Fruit fly (Drosophila melanogaster) whole organism, embryonic: ENCODE results near the gene CG14013.
A peak's percentile ranks its signal among the peaks of the same experiment; 100 is the strongest.

ENCODE experiments used
- Bgb ChIP-seq: fragments of 200-800 bp; sonication (Bioruptor generic); IDR thresholded peaks from 2 replicates; pipeline ENCODE4 v1.3.6; 2022; ENCODE audit warnings: missing biosample characterization, missing genetic modification characterization; ENCODE audit not compliant: partially characterized antibody
- Blimp-1 ChIP-seq: fragments of 200-800 bp; sonication (Bioruptor generic); optimal IDR thresholded peaks from 3 replicates; lab custom pipeline; 2018; ENCODE audit warnings: missing biosample characterization, missing genetic modification characterization, mild to moderate bottlenecking, moderate library complexity, missing genetic modification reagents
- CG10147 ChIP-seq: fragments of 200-800 bp; sonication (Bioruptor generic); optimal IDR thresholded peaks from 2 replicates; lab custom pipeline; 2019; ENCODE audit warnings: missing biosample characterization, mild to moderate bottlenecking, missing genetic modification characterization, moderate library complexity
- CG1024 ChIP-seq: fragments of 200-800 bp; sonication (Bioruptor generic); IDR thresholded peaks from 2 replicates; pipeline ENCODE4 v1.3.6; 2022; ENCODE audit warnings: missing biosample characterization, missing genetic modification characterization
- CG10979 ChIP-seq: fragments of 200-800 bp; sonication (Bioruptor generic); optimal IDR thresholded peaks from 2 replicates; lab custom pipeline; 2018; ENCODE audit warnings: missing biosample characterization, mild to moderate bottlenecking, missing genetic modification characterization, moderate library complexity
- CG12391 ChIP-seq: fragments of 200-800 bp; sonication (Bioruptor generic); optimal IDR thresholded peaks from 3 replicates; lab custom pipeline; 2018; ENCODE audit warnings: missing biosample characterization, mild to moderate bottlenecking, missing genetic modification characterization, moderate library complexity
- CG12942 ChIP-seq: fragments of 200-800 bp; sonication (Bioruptor generic); optimal IDR thresholded peaks from 3 replicates; lab custom pipeline; 2016; ENCODE audit warnings: missing biosample characterization, missing genetic modification characterization
- CG13287 ChIP-seq: fragments of 200-800 bp; sonication (Bioruptor generic); IDR thresholded peaks from 2 replicates; pipeline ENCODE4 v1.3.6; 2022; ENCODE audit warnings: missing biosample characterization, missing genetic modification characterization; ENCODE audit not compliant: partially characterized antibody
- CG14050 ChIP-seq: fragments of 200-800 bp; sonication (Bioruptor generic); IDR thresholded peaks from 3 replicates; pipeline ENCODE4 v1.3.6; 2022; ENCODE audit warnings: missing biosample characterization, missing genetic modification characterization
- CG14710 ChIP-seq: fragments of 200-800 bp; sonication (Bioruptor generic); optimal IDR thresholded peaks from 3 replicates; lab custom pipeline; 2019; ENCODE audit warnings: missing biosample characterization, mild to moderate bottlenecking, missing genetic modification characterization, moderate library complexity
- CG14860 ChIP-seq: fragments of 200-800 bp; sonication (Bioruptor generic); IDR thresholded peaks from 3 replicates; pipeline ENCODE4 v1.3.6; 2022; ENCODE audit warnings: missing biosample characterization, missing genetic modification characterization; ENCODE audit not compliant: partially characterized antibody
- CG1603 ChIP-seq: fragments of 200-800 bp; sonication (Bioruptor generic); optimal IDR thresholded peaks from 2 replicates; lab custom pipeline; 2019; ENCODE audit warnings: missing biosample characterization, mild to moderate bottlenecking, missing genetic modification characterization, moderate library complexity
- CG16863 ChIP-seq: fragments of 200-800 bp; sonication (Bioruptor generic); optimal IDR thresholded peaks from 3 replicates; lab custom pipeline; 2016; ENCODE audit warnings: missing biosample characterization, missing genetic modification characterization
- CG17361 ChIP-seq: fragments of 200-800 bp; sonication (Bioruptor generic); IDR thresholded peaks from 3 replicates; pipeline ENCODE4 v1.3.6; 2022; ENCODE audit warnings: missing biosample characterization, missing genetic modification characterization
- CG17568 ChIP-seq: fragments of 200-800 bp; sonication (Bioruptor generic); optimal IDR thresholded peaks from 2 replicates; lab custom pipeline; 2018; ENCODE audit warnings: missing biosample characterization, mild to moderate bottlenecking, missing genetic modification characterization, moderate library complexity
- CG17802 ChIP-seq: fragments of 200-800 bp; sonication (Bioruptor generic); optimal IDR thresholded peaks from 2 replicates; lab custom pipeline; 2018; ENCODE audit warnings: missing biosample characterization, mild to moderate bottlenecking, missing genetic modification characterization, moderate library complexity
- CG2116 ChIP-seq: fragments of 200-800 bp; sonication (Bioruptor generic); optimal IDR thresholded peaks from 3 replicates; lab custom pipeline; 2018; ENCODE audit warnings: missing biosample characterization, mild to moderate bottlenecking, missing genetic modification characterization
- CG31224 ChIP-seq: fragments of 200-800 bp; sonication (Bioruptor generic); IDR thresholded peaks from 2 replicates; pipeline ENCODE4 v1.3.6; 2022; ENCODE audit warnings: missing biosample characterization, missing genetic modification characterization
- CG34224 ChIP-seq: fragments of 200-800 bp; sonication (Bioruptor generic); IDR thresholded peaks from 3 replicates; pipeline ENCODE4 v1.3.6; 2022; ENCODE audit warnings: missing biosample characterization, missing genetic modification characterization; ENCODE audit not compliant: partially characterized antibody
- CG3838 ChIP-seq: fragments of 200-800 bp; sonication (Bioruptor generic); optimal IDR thresholded peaks from 3 replicates; lab custom pipeline; 2016; ENCODE audit warnings: missing biosample characterization, missing genetic modification characterization
- CG8388 ChIP-seq: fragments of 200-800 bp; sonication (Bioruptor generic); optimal IDR thresholded peaks from 2 replicates; lab custom pipeline; 2019; ENCODE audit warnings: missing biosample characterization, mild to moderate bottlenecking, missing genetic modification characterization, moderate library complexity
- CkIIα-i1 ChIP-seq: fragments of 200-800 bp; sonication (Bioruptor generic); IDR thresholded peaks from 2 replicates; pipeline ENCODE4 v1.3.6; 2022; ENCODE audit warnings: missing biosample characterization, missing genetic modification characterization
- Dad ChIP-seq: fragments of 200-800 bp; sonication (Bioruptor generic); optimal IDR thresholded peaks from 3 replicates; lab custom pipeline; 2016; ENCODE audit warnings: missing biosample characterization, missing genetic modification characterization
- Doc2 ChIP-seq: fragments of 200-800 bp; sonication (Bioruptor generic); IDR thresholded peaks from 2 replicates; pipeline ENCODE4 v1.3.6; 2022; ENCODE audit warnings: missing biosample characterization, missing genetic modification characterization
- Dp ChIP-seq: fragments of 200-800 bp; sonication (Bioruptor generic); optimal IDR thresholded peaks from 2 replicates; lab custom pipeline; 2018; ENCODE audit warnings: missing biosample characterization, mild to moderate bottlenecking, missing genetic modification characterization, moderate library complexity
- E2f2 ChIP-seq: fragments of 200-800 bp; sonication (Bioruptor generic); IDR thresholded peaks from 2 replicates; pipeline ENCODE4 v1.3.6; 2022; ENCODE audit warnings: missing biosample characterization, missing genetic modification characterization
- Elba2 ChIP-seq: fragments of 200-800 bp; sonication (Bioruptor generic); optimal IDR thresholded peaks from 3 replicates; lab custom pipeline; 2016; ENCODE audit warnings: missing biosample characterization, missing genetic modification characterization
- HLH4C ChIP-seq: fragments of 200-800 bp; sonication (Bioruptor generic); IDR thresholded peaks from 3 replicates; pipeline ENCODE4 v1.3.6; 2022; ENCODE audit warnings: missing biosample characterization, missing genetic modification characterization; ENCODE audit not compliant: partially characterized antibody
- Ravus ChIP-seq: fragments of 200-800 bp; sonication (Bioruptor generic); IDR thresholded peaks from 2 replicates; pipeline ENCODE4 v1.3.6; 2022; ENCODE audit warnings: missing biosample characterization, missing genetic modification characterization
- Scr ChIP-seq: fragments of 200-800 bp; sonication (Bioruptor generic); IDR thresholded peaks from 2 replicates; pipeline ENCODE4 v1.3.6; 2022; ENCODE audit warnings: missing biosample characterization, missing genetic modification characterization; ENCODE audit not compliant: partially characterized antibody
- Taf1 ChIP-seq: fragments of 200-800 bp; sonication (Bioruptor generic); IDR thresholded peaks from 2 replicates; pipeline ENCODE4 v1.3.6; 2022; ENCODE audit warnings: missing biosample characterization, missing genetic modification characterization
- ara ChIP-seq: fragments of 200-800 bp; sonication (Bioruptor generic); IDR thresholded peaks from 2 replicates; pipeline ENCODE4 v1.3.6; 2022; ENCODE audit warnings: missing biosample characterization, missing genetic modification characterization
- ash1 ChIP-seq: fragments of 200-800 bp; sonication (Bioruptor generic); optimal IDR thresholded peaks from 2 replicates; lab custom pipeline; 2018; ENCODE audit warnings: missing biosample characterization, mild to moderate bottlenecking, missing genetic modification characterization
- chif ChIP-seq, 2 experiments: fragments of 200-800 bp; sonication (Bioruptor generic); optimal IDR thresholded peaks; 3 replicates each; lab custom pipeline; 2016; ENCODE audit warnings: missing biosample characterization in 2 of 2, missing genetic modification characterization in 2 of 2
- ci ChIP-seq: fragments of 200-800 bp; sonication (Bioruptor generic); IDR thresholded peaks from 3 replicates; pipeline ENCODE4 v1.3.6; 2022; ENCODE audit warnings: missing biosample characterization, missing genetic modification characterization
- dmrt99B ChIP-seq: fragments of 200-800 bp; sonication (Bioruptor generic); optimal IDR thresholded peaks from 2 replicates; lab custom pipeline; 2018; ENCODE audit warnings: missing biosample characterization, mild to moderate bottlenecking, missing genetic modification characterization, moderate library complexity
- en ChIP-seq: fragments of 200-800 bp; sonication (Bioruptor generic); optimal IDR thresholded peaks from 2 replicates; lab custom pipeline; 2016; ENCODE audit warnings: missing biosample characterization, missing genetic modification characterization
- gfzf ChIP-seq: fragments of 200-800 bp; sonication (Bioruptor generic); optimal IDR thresholded peaks from 2 replicates; lab custom pipeline; 2016; ENCODE audit warnings: missing biosample characterization, mild to moderate bottlenecking, missing genetic modification characterization, moderate library complexity
- grn ChIP-seq: fragments of 200-800 bp; sonication (Bioruptor generic); optimal IDR thresholded peaks from 3 replicates; lab custom pipeline; 2017; ENCODE audit warnings: missing biosample characterization, missing genetic modification characterization
- gsb ChIP-seq: fragments of 200-800 bp; sonication (Bioruptor generic); IDR thresholded peaks from 2 replicates; pipeline ENCODE4 v1.3.6; 2022; ENCODE audit warnings: missing biosample characterization, missing genetic modification characterization
- kay ChIP-seq: fragments of 200-800 bp; sonication (Bioruptor generic); optimal IDR thresholded peaks from 2 replicates; lab custom pipeline; 2016; ENCODE audit warnings: missing biosample characterization, missing genetic modification characterization
- kni ChIP-seq: fragments of 200-800 bp; sonication (Bioruptor generic); optimal IDR thresholded peaks from 3 replicates; lab custom pipeline; 2017; ENCODE audit warnings: mild to moderate bottlenecking, missing biosample characterization, missing genetic modification reagents, missing genetic modification characterization
- pzg ChIP-seq: fragments of 200-800 bp; sonication (Bioruptor generic); optimal IDR thresholded peaks from 3 replicates; lab custom pipeline; 2018; ENCODE audit warnings: missing biosample characterization, mild to moderate bottlenecking, missing genetic modification characterization, moderate library complexity
- sc ChIP-seq, 3 experiments: fragments of >200 bp in 2 of 3; fragments of 200-800 bp in 1 of 3; sonication (Bioruptor generic) in 1 of 3; optimal IDR thresholded peaks; 2 replicates in 2 of 3; 3 replicates in 1 of 3; lab custom pipeline; 2017; ENCODE audit warnings: mild to moderate bottlenecking in 1 of 3, missing biosample characterization in 1 of 3, missing genetic modification characterization in 1 of 3, missing genetic modification reagents in 1 of 3
- sna ChIP-seq: fragments of 200-800 bp; sonication (Bioruptor generic); IDR thresholded peaks from 2 replicates; pipeline ENCODE4 v1.3.6; 2022; ENCODE audit warnings: missing biosample characterization, missing genetic modification characterization; ENCODE audit not compliant: partially characterized antibody
- sug ChIP-seq: fragments of 200-800 bp; optimal IDR thresholded peaks from 2 replicates; lab custom pipeline; 2019; ENCODE audit warnings: missing biosample characterization, mild to moderate bottlenecking, missing genetic modification characterization, moderate library complexity
- tin ChIP-seq: fragments of 200-800 bp; sonication (Bioruptor generic); optimal IDR thresholded peaks from 3 replicates; lab custom pipeline; 2016; ENCODE audit warnings: missing biosample characterization, missing genetic modification characterization
- unc-4 ChIP-seq: fragments of 200-800 bp; sonication (Bioruptor generic); IDR thresholded peaks from 2 replicates; pipeline ENCODE4 v1.3.6; 2022; ENCODE audit warnings: missing biosample characterization, missing genetic modification characterization; ENCODE audit not compliant: partially characterized antibody
- vnd ChIP-seq: fragments of 200-800 bp; sonication (Bioruptor generic); IDR thresholded peaks from 3 replicates; pipeline ENCODE4 v1.3.6; 2022; ENCODE audit warnings: missing biosample characterization, missing genetic modification characterization; ENCODE audit not compliant: partially characterized antibody

Gene CG14013

dm6 chr2L:5525723-5526122 lies 27.9 kb downstream of the CG14013 start, which contains the start of gene Cap-D3 (continued):
- TF ChIP-seq en (GFP tag; lab: Kevin White, UChicago), result no peak
- peak; percentile 60 for TF ChIP-seq Bgb
- TF ChIP-seq CG13287 (GFP tag; lab: Robert Waterston, UW), result peak; percentile 69
- TF ChIP-seq Taf1 (GFP tag; lab: Robert Waterston, UW), result no peak
- TF ChIP-seq sug (tag; lab: Kevin White, UChicago), result no peak
- no peak for TF ChIP-seq CG17568 (GFP tag; lab: Kevin White, UChicago)
- no peak for TF ChIP-seq chif (GFP tag; optimal IDR thresholded peaks at IDR 0.05; lab: Kevin White, UChicago)
- peak; percentile 28; the same call in 1 of the 3 replicates for TF ChIP-seq ci (GFP tag; lab: Robert Waterston, UW)
- TF ChIP-seq grn, result no peak
- no peak for TF ChIP-seq sc (optimal IDR thresholded peaks at IDR 0.05; lab: Kevin White, UChicago)
- TF ChIP-seq sc (GFP tag; optimal IDR thresholded peaks at IDR 0.05; lab: Kevin White, UChicago), result no peak
- TF ChIP-seq Doc2 (GFP tag; lab: Robert Waterston, UW), result no peak
- no peak for TF ChIP-seq CG12942 (GFP tag; lab: Kevin White, UChicago)
- no peak for TF ChIP-seq CkIIα-i1 (GFP tag; lab: Robert Waterston, UW)
- no peak for TF ChIP-seq CG10147 (GFP tag; lab: Kevin White, UChicago)
- peak; percentile 91 for TF ChIP-seq CG14710
- peak; percentile 49 for TF ChIP-seq Scr
- TF ChIP-seq CG31224 (GFP tag; lab: Robert Waterston, UW), result no peak
- no peak for TF ChIP-seq kni
- TF ChIP-seq vnd (GFP tag; lab: Robert Waterston, UW), result peak; percentile 61; the same call in 2 of the 3 replicates
- peak; percentile 84 for TF ChIP-seq E2f2 (GFP tag; lab: Robert Waterston, UW)
- TF ChIP-seq kay (GFP tag; lab: Kevin White, UChicago), result no peak
- TF ChIP-seq unc-4 (GFP tag; lab: Robert Waterston, UW), result peak; percentile 36
- TF ChIP-seq Dad (GFP tag; lab: Kevin White, UChicago), result no peak
- peak; percentile 55; the same call in 1 of the 2 replicates for TF ChIP-seq sna (GFP tag; lab: Robert Waterston, UW)
- peak; percentile 85 for TF ChIP-seq HLH4C (GFP tag; lab: Robert Waterston, UW)
- no peak for TF ChIP-seq gsb (GFP tag; lab: Robert Waterston, UW)
- TF ChIP-seq CG17361 (GFP tag; lab: Robert Waterston, UW), result no peak
- TF ChIP-seq tin (GFP tag; lab: Kevin White, UChicago), result no peak
- peak; percentile 35 for TF ChIP-seq pzg (GFP tag; lab: Kevin White, UChicago)
- TF ChIP-seq ara, result no peak
- no peak for TF ChIP-seq CG1024 (GFP tag; lab: Robert Waterston, UW)
- TF ChIP-seq CG16863, result no peak
- TF ChIP-seq CG34224 (GFP tag; lab: Robert Waterston, UW), result peak; percentile 77
- TF ChIP-seq CG3838, result no peak
- TF ChIP-seq Elba2, result no peak
- TF ChIP-seq CG10979 (tag; lab: Kevin White, UChicago), result no peak
- peak; percentile 67 for TF ChIP-seq CG14860 (GFP tag; lab: Robert Waterston, UW)
- TF ChIP-seq CG17802 (tag; lab: Kevin White, UChicago), result peak; percentile 94
- peak; percentile 45 for TF ChIP-seq CG2116 (GFP tag; lab: Kevin White, UChicago)
- no peak for TF ChIP-seq Ravus (GFP tag; lab: Robert Waterston, UW)
- TF ChIP-seq CG14050, result no peak
- TF ChIP-seq Blimp-1 (GFP tag; lab: Kevin White, UChicago), result no peak
- TF ChIP-seq CG12391, result no peak
- no peak for TF ChIP-seq dmrt99B (tag; lab: Kevin White, UChicago)
- no peak for TF ChIP-seq CG1603 (tag; lab: Kevin White, UChicago)
- no peak for TF ChIP-seq gfzf (GFP tag; lab: Kevin White, UChicago)
- TF ChIP-seq CG8388 (GFP tag; lab: Kevin White, UChicago), result no peak
- TF ChIP-seq Dp, result peak; percentile 74
- TF ChIP-seq ash1 (GFP tag; lab: Kevin White, UChicago), result no peak
